Fruit fly (Drosophila melanogaster) whole organism, embryonic: Measurements from ENCODE around the gene CIA30.

Experiments used
- BtbVII ChIP-seq: fragments of 200-800 bp; sonication (Bioruptor generic); optimal IDR thresholded peaks from 3 replicates; lab custom pipeline; 2017; ENCODE audit warnings: missing biosample characterization, mild to moderate bottlenecking, missing genetic modification characterization
- CG10209 ChIP-seq: fragments of 200-800 bp; sonication (Bioruptor generic); optimal IDR thresholded peaks from 3 replicates; lab custom pipeline; 2017; ENCODE audit warnings: missing biosample characterization, mild to moderate bottlenecking, missing genetic modification characterization, missing genetic modification reagents
- CG10274 ChIP-seq: fragments of 200-800 bp; sonication (Bioruptor generic); optimal IDR thresholded peaks from 3 replicates; lab custom pipeline; 2017; ENCODE audit warnings: missing biosample characterization, mild to moderate bottlenecking, missing genetic modification characterization
- CG10543 ChIP-seq: fragments of 200-800 bp; sonication (Bioruptor generic); optimal IDR thresholded peaks from 3 replicates; lab custom pipeline; 2017; ENCODE audit warnings: missing biosample characterization, mild to moderate bottlenecking, missing genetic modification characterization, moderate library complexity
- CG13287 ChIP-seq: fragments of 200-800 bp; sonication (Bioruptor generic); IDR thresholded peaks from 2 replicates; pipeline ENCODE4 v1.3.6; 2022; ENCODE audit warnings: missing biosample characterization, missing genetic modification characterization; ENCODE audit not compliant: partially characterized antibody
- CG13296 ChIP-seq: fragments of 200-800 bp; sonication (Bioruptor generic); optimal IDR thresholded peaks from 3 replicates; lab custom pipeline; 2018; ENCODE audit warnings: missing biosample characterization, mild to moderate bottlenecking, missing genetic modification characterization
- CG13624 ChIP-seq: fragments of 200-800 bp; sonication (Bioruptor generic); optimal IDR thresholded peaks from 2 replicates; lab custom pipeline; 2016; ENCODE audit warnings: missing biosample characterization, missing genetic modification characterization
- CG14965 ChIP-seq: fragments of 200-800 bp; sonication (Bioruptor generic); optimal IDR thresholded peaks from 2 replicates; lab custom pipeline; 2016; ENCODE audit warnings: missing biosample characterization, missing genetic modification characterization, borderline replicate concordance
- CG15479 ChIP-seq: fragments of 200-800 bp; sonication (Bioruptor generic); optimal IDR thresholded peaks from 3 replicates; lab custom pipeline; 2019; ENCODE audit warnings: missing biosample characterization, mild to moderate bottlenecking, missing genetic modification characterization, moderate library complexity
- CG15514 ChIP-seq: fragments of 200-800 bp; sonication (Bioruptor generic); optimal IDR thresholded peaks from 3 replicates; lab custom pipeline; 2017; ENCODE audit warnings: missing biosample characterization, missing genetic modification characterization, mild to moderate bottlenecking, moderate library complexity, missing genetic modification reagents
- CG15601 ChIP-seq: fragments of 200-800 bp; sonication (Bioruptor generic); optimal IDR thresholded peaks from 3 replicates; lab custom pipeline; 2019; ENCODE audit warnings: missing biosample characterization, mild to moderate bottlenecking, missing genetic modification characterization, moderate library complexity
- CG17359 ChIP-seq: fragments of 200-800 bp; sonication (Bioruptor generic); optimal IDR thresholded peaks from 3 replicates; lab custom pipeline; 2018; ENCODE audit warnings: missing biosample characterization, mild to moderate bottlenecking, missing genetic modification characterization, moderate library complexity
- CG1832 ChIP-seq: fragments of 200-800 bp; sonication (Bioruptor generic); optimal IDR thresholded peaks from 2 replicates; lab custom pipeline; 2017; ENCODE audit warnings: missing biosample characterization, mild to moderate bottlenecking, missing genetic modification characterization, inconsistent platforms
- CG18599 ChIP-seq: fragments of 200-800 bp; sonication (Bioruptor generic); optimal IDR thresholded peaks from 3 replicates; lab custom pipeline; 2017; ENCODE audit warnings: missing biosample characterization, missing genetic modification characterization, mild to moderate bottlenecking, moderate library complexity, missing genetic modification reagents
- CG30020 ChIP-seq: fragments of 200-800 bp; optimal IDR thresholded peaks from 2 replicates; lab custom pipeline; 2019; ENCODE audit warnings: missing biosample characterization, mild to moderate bottlenecking, missing genetic modification characterization, moderate library complexity
- CG32532 ChIP-seq: fragments of 200-800 bp; sonication (Bioruptor generic); IDR thresholded peaks from 2 replicates; pipeline ENCODE4 v1.3.6; 2022; ENCODE audit warnings: missing biosample characterization, missing genetic modification characterization
- CG3281 ChIP-seq: fragments of 200-800 bp; sonication (Bioruptor generic); optimal IDR thresholded peaks from 3 replicates; lab custom pipeline; 2017; ENCODE audit warnings: missing biosample characterization, mild to moderate bottlenecking, missing genetic modification characterization
- CG6254 ChIP-seq: fragments of 200-800 bp; sonication (Bioruptor generic); optimal IDR thresholded peaks from 3 replicates; lab custom pipeline; 2017; ENCODE audit warnings: mild to moderate bottlenecking, missing biosample characterization, missing genetic modification reagents, missing genetic modification characterization
- CG7963 ChIP-seq: fragments of 200-800 bp; sonication (Bioruptor generic); IDR thresholded peaks from 3 replicates; pipeline ENCODE4 v1.3.6; 2022; ENCODE audit warnings: missing biosample characterization, missing genetic modification characterization; ENCODE audit not compliant: partially characterized antibody
- CG9797 ChIP-seq: fragments of 200-800 bp; sonication (Bioruptor generic); optimal IDR thresholded peaks from 3 replicates; lab custom pipeline; 2018; ENCODE audit warnings: missing biosample characterization, mild to moderate bottlenecking, missing genetic modification characterization
- CG9932 ChIP-seq: fragments of 200-800 bp; sonication (Bioruptor generic); IDR thresholded peaks from 2 replicates; pipeline ENCODE4 v1.3.6; 2022; ENCODE audit warnings: missing biosample characterization, missing genetic modification characterization
- CTCF ChIP-seq: fragments of 200-800 bp; sonication (Bioruptor generic); optimal IDR thresholded peaks from 2 replicates; lab custom pipeline; 2017; ENCODE audit warnings: missing biosample characterization, mild to moderate bottlenecking, missing genetic modification characterization, moderate library complexity
- D19A ChIP-seq: fragments of 200-800 bp; optimal IDR thresholded peaks from 3 replicates; lab custom pipeline; 2019; ENCODE audit warnings: missing biosample characterization, mild to moderate bottlenecking, missing genetic modification characterization, moderate library complexity
- Dek ChIP-seq: fragments of 200-800 bp; sonication (Bioruptor generic); optimal IDR thresholded peaks from 3 replicates; lab custom pipeline; 2019; ENCODE audit warnings: missing biosample characterization, mild to moderate bottlenecking, missing genetic modification characterization, moderate library complexity
- Dll ChIP-seq: fragments of 200-800 bp; sonication (Bioruptor generic); IDR thresholded peaks from 4 replicates; pipeline ENCODE4 v1.3.6; 2022; ENCODE audit warnings: missing biosample characterization, missing genetic modification characterization; ENCODE audit not compliant: partially characterized antibody
- Dp ChIP-seq: fragments of 200-800 bp; sonication (Bioruptor generic); optimal IDR thresholded peaks from 2 replicates; lab custom pipeline; 2018; ENCODE audit warnings: missing biosample characterization, mild to moderate bottlenecking, missing genetic modification characterization, moderate library complexity
- Fer3 ChIP-seq: fragments of 200-800 bp; sonication (Bioruptor generic); optimal IDR thresholded peaks from 2 replicates; lab custom pipeline; 2018; ENCODE audit warnings: missing biosample characterization, mild to moderate bottlenecking, missing genetic modification characterization, moderate library complexity
- GATAe ChIP-seq: fragments of 200-800 bp; sonication (Bioruptor generic); conservative IDR thresholded peaks from 2 replicates; pipeline ENCODE4 v1.3.6; 2022; ENCODE audit warnings: missing biosample characterization, missing genetic modification characterization
- Hmr ChIP-seq: fragments of 200-800 bp; sonication (Bioruptor generic); optimal IDR thresholded peaks from 3 replicates; lab custom pipeline; 2017; ENCODE audit warnings: mild to moderate bottlenecking, missing biosample characterization, missing genetic modification reagents, missing genetic modification characterization
- Nf-YC ChIP-seq: fragments of 200-800 bp; optimal IDR thresholded peaks from 3 replicates; lab custom pipeline; 2019; ENCODE audit warnings: missing biosample characterization, mild to moderate bottlenecking, missing genetic modification characterization, moderate library complexity
- Ravus ChIP-seq: fragments of 200-800 bp; sonication (Bioruptor generic); IDR thresholded peaks from 2 replicates; pipeline ENCODE4 v1.3.6; 2022; ENCODE audit warnings: missing biosample characterization, missing genetic modification characterization
- Trl ChIP-seq, 3 experiments: fragments of >200 bp in 2 of 3; fragments of 200-800 bp in 1 of 3; sonication (Bioruptor generic) in 1 of 3; optimal IDR thresholded peaks; 2 replicates in 1 of 3; 3 replicates in 2 of 3; lab custom pipeline; 2016 to 2017; ENCODE audit warnings: missing biosample characterization in 1 of 3, missing genetic modification characterization in 1 of 3
- ase ChIP-seq: fragments of 200-800 bp; sonication (Bioruptor generic); IDR thresholded peaks from 3 replicates; pipeline ENCODE4 v1.3.6; 2022; ENCODE audit warnings: missing biosample characterization, missing genetic modification characterization
- cas ChIP-seq: fragments of 200-800 bp; sonication (Bioruptor generic); IDR thresholded peaks from 2 replicates; pipeline ENCODE4 v1.3.6; 2022; ENCODE audit warnings: missing biosample characterization, missing genetic modification characterization
- crol ChIP-seq: fragments of 200-800 bp; sonication (Bioruptor generic); IDR thresholded peaks from 2 replicates; pipeline ENCODE4 v1.3.6; 2022; ENCODE audit warnings: missing biosample characterization, missing genetic modification characterization
- dmrt11E ChIP-seq: fragments of 200-800 bp; sonication (Bioruptor generic); optimal IDR thresholded peaks from 3 replicates; lab custom pipeline; 2018; ENCODE audit warnings: missing biosample characterization, mild to moderate bottlenecking, missing genetic modification characterization, moderate library complexity
- dmrt99B ChIP-seq: fragments of 200-800 bp; sonication (Bioruptor generic); optimal IDR thresholded peaks from 2 replicates; lab custom pipeline; 2018; ENCODE audit warnings: missing biosample characterization, mild to moderate bottlenecking, missing genetic modification characterization, moderate library complexity
- dysf ChIP-seq: fragments of 200-800 bp; sonication (Bioruptor generic); IDR thresholded peaks from 3 replicates; pipeline ENCODE4 v1.3.6; 2022; ENCODE audit warnings: missing biosample characterization, missing genetic modification characterization
- fd3F ChIP-seq: fragments of 200-800 bp; sonication (Bioruptor generic); optimal IDR thresholded peaks from 2 replicates; lab custom pipeline; 2018; ENCODE audit warnings: missing biosample characterization, mild to moderate bottlenecking, missing genetic modification characterization, moderate library complexity
- gro ChIP-seq: fragments of 200-800 bp; sonication (Bioruptor generic); optimal IDR thresholded peaks from 2 replicates; lab custom pipeline; 2016; ENCODE audit warnings: missing biosample characterization, missing genetic modification characterization
- hbn ChIP-seq: fragments of 200-800 bp; sonication (Bioruptor generic); IDR thresholded peaks from 2 replicates; pipeline ENCODE4 v1.3.6; 2022; ENCODE audit warnings: missing biosample characterization, missing genetic modification characterization; ENCODE audit not compliant: partially characterized antibody
- jing ChIP-seq: fragments of 200-800 bp; sonication (Bioruptor generic); optimal IDR thresholded peaks from 2 replicates; lab custom pipeline; 2018; ENCODE audit warnings: missing biosample characterization, mild to moderate bottlenecking, missing genetic modification characterization
- ken ChIP-seq: fragments of 200-800 bp; sonication (Bioruptor generic); IDR thresholded peaks from 3 replicates; pipeline ENCODE4 v1.3.6; 2022; ENCODE audit warnings: missing biosample characterization, missing genetic modification characterization
- lab ChIP-seq: fragments of 200-800 bp; sonication (Bioruptor generic); optimal IDR thresholded peaks from 3 replicates; lab custom pipeline; 2017; ENCODE audit warnings: missing biosample characterization, missing genetic modification characterization, mild to moderate bottlenecking, moderate library complexity, missing genetic modification reagents
- otp ChIP-seq: fragments of 200-800 bp; sonication (Bioruptor generic); IDR thresholded peaks from 3 replicates; pipeline ENCODE4, ENCODE4 v1.3.6; 2022; ENCODE audit warnings: missing biosample characterization, missing genetic modification characterization
- rib ChIP-seq: fragments of 200-800 bp; sonication (Bioruptor generic); IDR thresholded peaks from 2 replicates; pipeline ENCODE4 v1.3.6; 2022; ENCODE audit warnings: missing biosample characterization, missing genetic modification characterization
- run ChIP-seq: fragments of 200-800 bp; sonication (Bioruptor generic); optimal IDR thresholded peaks from 3 replicates; lab custom pipeline; 2018; ENCODE audit warnings: missing biosample characterization, mild to moderate bottlenecking, missing genetic modification characterization
- sob ChIP-seq: fragments of 200-800 bp; sonication (Bioruptor generic); IDR thresholded peaks from 2 replicates; pipeline ENCODE4 v1.3.6; 2022; ENCODE audit warnings: missing biosample characterization, missing genetic modification characterization
- vnd ChIP-seq: fragments of 200-800 bp; sonication (Bioruptor generic); IDR thresholded peaks from 3 replicates; pipeline ENCODE4 v1.3.6; 2022; ENCODE audit warnings: missing biosample characterization, missing genetic modification characterization; ENCODE audit not compliant: partially characterized antibody
- yki ChIP-seq: fragments of >200 bp; optimal IDR thresholded peaks from 3 replicates; lab custom pipeline; 2018

Gene CIA30

DNA sequence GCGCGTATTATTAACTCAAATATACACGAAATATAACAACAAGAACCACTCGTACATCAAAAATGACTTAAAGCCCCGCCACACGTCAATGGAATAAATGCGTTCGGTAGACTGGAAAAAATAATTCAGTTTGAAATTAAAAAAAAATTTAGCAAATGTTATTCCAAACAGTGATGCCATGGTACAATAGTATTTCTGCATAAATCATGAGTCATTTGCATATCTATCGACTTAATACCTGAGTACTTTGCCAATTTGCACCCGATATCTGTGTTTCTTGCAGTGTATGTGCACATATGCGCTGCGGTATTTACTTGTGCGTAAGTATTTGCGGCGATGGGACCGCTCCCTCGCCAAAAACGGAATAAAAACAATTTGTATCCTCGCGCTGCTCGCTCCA, 26.4 kb downstream of the CIA30 start (continued):
- TF ChIP-seq Nf-YC (tag; lab: Kevin White, UChicago) (no peak), dmrt11E (tag; lab: Kevin White, UChicago) (peak; percentile 34), dmrt99B (peak; percentile 47), cas (GFP tag; lab: Robert Waterston, UW) (no peak), CG9932 (GFP tag; lab: Robert Waterston, UW) (no peak), sob (GFP tag; lab: Robert Waterston, UW) (no peak), CG13296 (GFP tag; lab: Kevin White, UChicago) (no peak), CTCF (GFP tag; lab: Kevin White, UChicago) (no peak), yki (lab: Kevin White, UChicago) (no peak), CG15514 (no peak), vnd (GFP tag; lab: Robert Waterston, UW) (no peak), D19A (no peak), Dp (GFP tag; lab: Kevin White, UChicago) (no peak), CG32532 (GFP tag; lab: Robert Waterston, UW) (peak; percentile 50; the same call in 1 of the 2 replicates), CG9797 (GFP tag; lab: Kevin White, UChicago) (no peak), gro (GFP tag; lab: Kevin White, UChicago) (no peak), CG13287 (GFP tag; lab: Robert Waterston, UW) (no peak), Hmr (GFP tag; lab: Kevin White, UChicago) (no peak), Dll (no peak), lab (GFP tag; lab: Kevin White, UChicago) (peak; percentile 9), crol (GFP tag; lab: Robert Waterston, UW) (no peak), dysf (GFP tag; lab: Robert Waterston, UW) (peak; percentile 47; the same call in 2 of the 3 replicates), rib (GFP tag; lab: Robert Waterston, UW) (no peak), Trl (optimal IDR thresholded peaks at IDR 0.05; lab: Kevin White, UChicago) (no peak), Trl (GFP tag; optimal IDR thresholded peaks at IDR 0.05; lab: Kevin White, UChicago) (no peak), CG30020 (tag; lab: Kevin White, UChicago) (no peak), CG18599 (GFP tag; lab: Kevin White, UChicago) (peak; percentile 21), CG13624 (GFP tag; lab: Kevin White, UChicago) (no peak), CG14965 (GFP tag; lab: Kevin White, UChicago) (no peak), ase (GFP tag; lab: Robert Waterston, UW) (no peak), jing (GFP tag; lab: Kevin White, UChicago) (no peak), Ravus (GFP tag; lab: Robert Waterston, UW) (no peak), Dek (tag; lab: Kevin White, UChicago) (no peak), CG3281 (no peak), CG1832 (GFP tag; lab: Kevin White, UChicago) (no peak), CG15601 (tag; lab: Kevin White, UChicago) (no peak), ken (GFP tag; lab: Robert Waterston, UW) (no peak), CG10209 (GFP tag; lab: Kevin White, UChicago) (peak; percentile 25), CG6254 (GFP tag; lab: Kevin White, UChicago) (no peak), CG17359 (tag; lab: Kevin White, UChicago) (peak; percentile 40), hbn (no peak), fd3F (no peak), CG10274 (GFP tag; lab: Kevin White, UChicago) (no peak), GATAe (GFP tag; lab: Robert Waterston, UW) (no peak; the same call in 1 of the 2 replicates), Fer3 (no peak), CG10543 (GFP tag; lab: Kevin White, UChicago) (no peak), CG7963 (GFP tag; lab: Robert Waterston, UW) (no peak), otp (GFP tag; lab: Robert Waterston, UW) (no peak; the same call in 2 of the 3 replicates), CG15479 (GFP tag; lab: Kevin White, UChicago) (no peak), run (no peak), BtbVII (GFP tag; lab: Kevin White, UChicago) (no peak)
